Fruit fly (Drosophila melanogaster) whole organism, adult: ENCODE results near the gene CG10237.
A peak's percentile ranks its signal among the peaks of the same experiment; 100 is the strongest.

Experiments
- CG1620 ChIP-seq: fragments of 200-800 bp; sonication (Bioruptor generic); optimal IDR thresholded peaks from 2 replicates; lab custom pipeline; 2016; ENCODE audit warnings: missing biosample characterization, missing genetic modification characterization
- Crg-1 ChIP-seq: fragments of 200-800 bp; sonication (Bioruptor generic); optimal IDR thresholded peaks from 2 replicates; lab custom pipeline; 2016; ENCODE audit warnings: missing biosample characterization, missing genetic modification characterization
- bab1 ChIP-seq: fragments of 200-800 bp; sonication (Bioruptor generic); optimal IDR thresholded peaks from 3 replicates; lab custom pipeline; 2019; ENCODE audit warnings: missing biosample characterization, mild to moderate bottlenecking, missing genetic modification characterization, moderate library complexity

DNA sequence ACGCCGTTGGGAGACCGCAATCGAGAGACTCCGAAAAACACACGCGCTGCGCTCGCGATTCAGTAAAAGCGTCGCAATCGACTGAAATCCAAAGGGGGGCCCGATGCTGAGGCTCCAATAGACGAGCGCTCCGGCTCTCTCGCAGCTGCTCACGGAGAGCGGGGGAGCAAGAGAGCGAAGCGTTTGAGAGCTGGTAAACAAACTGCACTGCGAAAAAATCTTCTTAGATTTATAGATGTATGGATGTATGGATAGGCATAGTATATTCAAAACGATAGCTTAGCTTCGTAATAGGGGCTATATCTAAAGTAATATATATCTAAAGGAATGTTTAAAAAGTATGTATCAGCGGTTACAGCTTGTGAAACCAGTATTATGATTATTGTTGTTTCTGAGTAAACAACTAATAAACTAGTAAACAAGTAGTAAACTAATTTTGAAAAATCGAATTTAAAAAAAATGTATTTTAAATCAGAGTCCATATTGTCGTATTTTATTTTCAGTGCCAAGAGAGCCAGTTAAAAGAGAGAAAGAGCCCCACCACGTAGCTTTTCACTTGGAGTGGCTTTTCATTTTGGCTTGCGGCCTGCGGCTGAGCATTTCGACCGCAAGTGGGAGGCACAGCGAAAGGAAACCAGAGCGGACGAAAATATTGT, 18.9 kb downstream of the CG10237 start, which contains the start of the genes Alp12 and CG13085:
- TF ChIP-seq CG1620 (peak; percentile 93), bab1 (peak; percentile 86), Crg-1 (peak; percentile 90)
